Worm (Caenorhabditis elegans) whole organism, L4 larva: ENCODE results near the gene sri-40.

Source experiments
- F44E2.7 ChIP-seq: fragments of 200-800 bp; sonication (Bioruptor generic); IDR thresholded peaks from 2 replicates; pipeline ENCODE4 v2.1.2; 2022; ENCODE audit warnings: missing genetic modification characterization, missing compliant biosample characterization
- F49E8.2 ChIP-seq: sonication (generic microtip); optimal IDR thresholded peaks from 2 replicates; lab custom pipeline; 2016; ENCODE audit warnings: missing compliant biosample characterization, mild to moderate bottlenecking, missing genetic modification characterization, borderline replicate concordance
- T26A8.4 ChIP-seq: fragments of 200-800 bp; sonication (Bioruptor generic); IDR thresholded peaks from 2 replicates; pipeline ENCODE4 v1.3.6; 2022; ENCODE audit warnings: missing genetic modification characterization, missing compliant biosample characterization
- Y5F2A.4 ChIP-seq: fragments of 200-800 bp; sonication (Bioruptor generic); optimal IDR thresholded peaks from 2 replicates; lab custom pipeline; 2018; ENCODE audit warnings: mild to moderate bottlenecking, missing genetic modification characterization, missing compliant biosample characterization
- aha-1 ChIP-seq: fragments of 150-350 bp; peaks from one replicate; lab custom pipeline; 2014; ENCODE audit warnings: missing biosample characterization, missing genetic modification characterization
- ceh-28 ChIP-seq: fragments of 150-350 bp; optimal IDR thresholded peaks from 2 replicates; lab custom pipeline; 2014; ENCODE audit warnings: missing biosample characterization, missing genetic modification reagents, missing genetic modification characterization
- ceh-44 ChIP-seq: fragments of 200-800 bp; sonication (Bioruptor generic); IDR thresholded peaks from 2 replicates; pipeline ENCODE4 v1.3.6; 2022; ENCODE audit warnings: missing genetic modification reagents, missing genetic modification characterization, missing compliant biosample characterization
- cey-2 ChIP-seq: sonication (generic microtip); optimal IDR thresholded peaks from 3 replicates; lab custom pipeline; 2017; ENCODE audit warnings: missing genetic modification characterization, mild to moderate bottlenecking, missing compliant biosample characterization, antibody characterized with exemption, borderline replicate concordance; ENCODE audit not compliant: insufficient read depth
- daf-16 ChIP-seq, 3 experiments: sonication (generic microtip); optimal IDR thresholded peaks; 2 replicates each; lab custom pipeline; 2016 to 2017; ENCODE audit warnings: missing genetic modification characterization in 3 of 3, missing genetic modification reagents in 3 of 3, mild to moderate bottlenecking in 2 of 3, missing compliant biosample characterization in 2 of 3, missing biosample characterization in 1 of 3, moderate library complexity in 1 of 3
- dmd-6 ChIP-seq: fragments of 200-800 bp; sonication (Bioruptor generic); IDR thresholded peaks from 2 replicates; pipeline ENCODE4 v1.3.6; 2022; ENCODE audit warnings: missing genetic modification reagents, missing genetic modification characterization, missing compliant biosample characterization
- dve-1 ChIP-seq: sonication (generic microtip); optimal IDR thresholded peaks from 2 replicates; lab custom pipeline; 2017; ENCODE audit warnings: antibody characterized with exemption, mild to moderate bottlenecking, missing genetic modification characterization, missing compliant biosample characterization; ENCODE audit not compliant: insufficient read depth
- hif-1 ChIP-seq, 2 experiments: sonication (generic microtip); optimal IDR thresholded peaks; 2 replicates each; lab custom pipeline; 2016 to 2017; ENCODE audit warnings: missing compliant biosample characterization in 2 of 2, missing genetic modification characterization in 2 of 2, missing genetic modification reagents in 2 of 2, missing genotype in 2 of 2, mild to moderate bottlenecking in 1 of 2
- mdt-29 ChIP-seq: fragments of 200-800 bp; sonication (Bioruptor generic); IDR thresholded peaks from 2 replicates; pipeline ENCODE4 v1.3.6; 2022; ENCODE audit warnings: missing genetic modification reagents, missing genetic modification characterization, missing compliant biosample characterization
- mep-1 ChIP-seq: fragments of 150-350 bp; sonication (generic microtip); optimal IDR thresholded peaks from 3 replicates; lab custom pipeline; 2014; ENCODE audit warnings: missing biosample characterization, missing genetic modification characterization
- nhr-237 ChIP-seq: sonication (generic microtip); optimal IDR thresholded peaks from 2 replicates; lab custom pipeline; 2017; ENCODE audit warnings: missing biosample characterization, missing genetic modification characterization
- nhr-25 ChIP-seq: sonication (generic microtip); optimal IDR thresholded peaks from 2 replicates; lab custom pipeline; 2017; ENCODE audit warnings: missing genetic modification characterization, mild to moderate bottlenecking, missing compliant biosample characterization, antibody characterized with exemption, moderate library complexity, borderline replicate concordance; ENCODE audit not compliant: insufficient read depth
- nhr-28 ChIP-seq: fragments of 150-350 bp; optimal IDR thresholded peaks from 2 replicates; lab custom pipeline; 2014; ENCODE audit warnings: missing biosample characterization, missing genetic modification characterization
- nhr-48 ChIP-seq: sonication (generic microtip); optimal IDR thresholded peaks from 2 replicates; lab custom pipeline; 2016; ENCODE audit warnings: mild to moderate bottlenecking, missing genetic modification characterization, missing compliant biosample characterization
- php-3 ChIP-seq: fragments of 200-800 bp; sonication (Bioruptor generic); IDR thresholded peaks from 2 replicates; pipeline ENCODE4 v1.3.6; 2022; ENCODE audit warnings: missing genetic modification reagents, missing genetic modification characterization, missing compliant biosample characterization
- pqm-1 ChIP-seq: sonication (generic microtip); optimal IDR thresholded peaks from 2 replicates; lab custom pipeline; 2017; ENCODE audit warnings: missing biosample characterization, missing genetic modification characterization
- saeg-2 ChIP-seq: fragments of 200-800 bp; sonication (Bioruptor generic); IDR thresholded peaks from 2 replicates; pipeline ENCODE4 v1.3.6; 2022; ENCODE audit warnings: missing genetic modification reagents, missing genetic modification characterization, missing compliant biosample characterization
- tag-97 ChIP-seq: fragments of 200-800 bp; sonication (Bioruptor generic); IDR thresholded peaks from 2 replicates; pipeline ENCODE4 v1.3.6; 2022; ENCODE audit warnings: missing genetic modification characterization, missing compliant biosample characterization
- unc-62 ChIP-seq, 3 experiments: fragments of 150-350 bp in 1 of 3; sonication (generic microtip); optimal IDR thresholded peaks in 2 of 3; peaks in 1 of 3; 1 replicate in 1 of 3; 2 replicates in 2 of 3; lab custom pipeline; 2014 to 2017; ENCODE audit warnings: missing biosample characterization in 3 of 3, missing genetic modification characterization in 3 of 3, missing genetic modification reagents in 3 of 3, missing genotype in 1 of 3
- ztf-11 ChIP-seq: fragments of 150-350 bp; optimal IDR thresholded peaks from 2 replicates; lab custom pipeline; 2014; ENCODE audit warnings: missing biosample characterization, missing genetic modification characterization

The sri-40 gene

DNA sequence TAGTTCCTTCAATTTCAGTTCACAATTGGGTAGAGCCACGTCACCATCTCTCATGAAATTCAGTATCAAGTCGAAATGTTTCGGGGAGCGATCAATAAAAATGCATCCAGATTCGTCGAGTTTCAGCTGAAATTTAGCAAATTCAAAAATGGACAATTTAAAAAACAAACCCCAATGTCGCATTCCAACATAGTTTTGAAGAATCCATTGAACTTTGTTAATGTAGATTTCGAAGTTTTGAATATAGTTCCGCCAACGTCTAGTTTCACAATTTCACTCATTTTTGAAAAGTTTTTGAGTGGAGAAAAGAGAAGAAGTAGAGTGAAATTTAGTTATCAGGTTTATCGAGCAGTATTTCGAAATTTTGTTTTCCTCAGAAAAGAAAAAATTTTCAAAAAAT, 44.0 kb downstream of the sri-40 start, which contains the start of gene ZC239.14:
ZC239.14 (minus strand) TSS at position 305 of the 400 bp plus-strand sequence.
- no peak for TF ChIP-seq ztf-11 (tag; lab: Kevin White, UChicago)
- TF ChIP-seq aha-1 (tag; lab: Kevin White, UChicago), result peak; percentile 91
- TF ChIP-seq mep-1 (tag; lab: Kevin White, UChicago), result no peak
- no peak for TF ChIP-seq saeg-2
- TF ChIP-seq php-3 (GFP tag; lab: Robert Waterston, UW), result no peak

DNA sequence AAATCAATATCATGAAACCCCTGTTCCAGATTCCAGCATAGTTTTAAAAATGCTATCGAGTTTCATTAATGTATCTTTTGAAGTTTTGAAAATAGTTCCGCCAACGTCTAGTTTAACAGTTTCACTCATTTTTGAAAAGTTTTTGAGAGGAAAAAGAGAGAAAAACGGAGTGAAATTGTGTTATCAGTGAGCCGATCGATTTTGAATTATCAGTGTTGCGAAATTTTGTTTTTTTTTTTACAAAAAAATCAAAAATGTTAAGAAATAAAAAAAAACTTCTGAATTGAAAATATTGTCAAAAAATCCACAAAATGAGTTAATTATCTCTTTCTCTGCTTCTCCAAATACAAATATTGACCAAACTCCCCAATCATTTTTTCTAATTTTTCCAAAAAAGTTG, 44.9 kb downstream of the sri-40 start, which contains the start of gene ZC239.13:
ZC239.13 (minus strand) TSS at position 154 of the 400 bp plus-strand sequence.
- TF ChIP-seq nhr-48 (tag; lab: Kevin White, UChicago) (no peak), pqm-1 (tag; lab: Kevin White, UChicago) (peak; percentile 26)

DNA sequence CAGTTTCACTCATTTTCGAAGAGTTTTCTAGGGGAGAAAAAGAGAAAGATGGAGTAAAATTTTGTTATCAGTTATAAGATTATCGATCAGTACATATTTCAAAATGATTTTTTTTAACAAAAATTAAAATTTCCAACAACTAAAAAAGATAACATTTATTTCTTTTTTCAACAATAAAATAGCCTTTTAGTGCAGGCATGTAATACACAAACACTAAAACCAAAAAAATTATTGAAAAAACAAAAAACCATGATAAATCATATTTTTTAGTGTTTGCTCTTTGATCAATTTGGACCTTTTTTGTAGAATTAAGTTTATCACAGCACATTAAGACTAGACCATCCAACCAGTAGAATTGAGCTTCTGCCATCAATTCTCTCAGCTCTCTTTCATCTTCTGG, 46.9 kb downstream of the sri-40 start, which contains the start of gene ZC239.15:
ZC239.15 (minus strand) TSS at position 101 of the 400 bp plus-strand sequence.
- TF ChIP-seq Y5F2A.4 (GFP tag; lab: Kevin White, UChicago), result no peak
- TF ChIP-seq ceh-28 (tag; lab: Kevin White, UChicago), result no peak
- no peak for TF ChIP-seq daf-16 (GFP tag; optimal IDR thresholded peaks at IDR 0.05; lab: Kevin White, UChicago)
- peak; percentile 2 for TF ChIP-seq daf-16 (tag; optimal IDR thresholded peaks at IDR 0.05; lab: Kevin White, UChicago)
- TF ChIP-seq pqm-1 (tag; lab: Kevin White, UChicago), result no peak
- TF ChIP-seq tag-97 (GFP tag; lab: Robert Waterston, UW), result no peak
- TF ChIP-seq cey-2 (tag; lab: Kevin White, UChicago), result no peak
- peak; percentile 16 for TF ChIP-seq aha-1 (tag; lab: Kevin White, UChicago)
- TF ChIP-seq unc-62 (GFP tag; optimal IDR thresholded peaks at IDR 0.05 in 1 of 2; lab: Kevin White, UChicago), result no peak
- TF ChIP-seq unc-62 (tag; optimal IDR thresholded peaks at IDR 0.05; lab: Kevin White, UChicago), result no peak
- TF ChIP-seq nhr-25 (tag; lab: Kevin White, UChicago), result no peak
- TF ChIP-seq saeg-2, result no peak
- no peak for TF ChIP-seq nhr-237
- TF ChIP-seq mdt-29, result no peak

DNA sequence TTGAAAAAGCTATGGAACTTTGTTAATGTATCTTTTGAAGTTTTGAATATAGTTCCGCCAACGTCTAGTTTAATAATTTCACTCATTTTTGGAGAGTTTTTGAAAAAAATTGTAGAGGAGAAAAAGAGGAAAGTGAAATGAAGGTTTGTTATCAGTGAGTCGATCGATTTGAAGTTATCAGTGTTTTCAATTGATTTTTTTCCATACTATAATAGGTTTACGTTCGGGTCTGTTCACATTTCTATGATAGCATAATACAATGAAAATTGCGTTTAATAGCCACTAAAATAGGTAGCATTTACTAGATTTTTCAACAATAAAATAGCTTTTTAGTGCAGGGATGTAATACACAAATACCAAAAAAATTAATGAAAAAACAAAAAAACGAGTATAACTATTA, 47.4 kb downstream of the sri-40 start, which contains the start of gene ZC239.16:
ZC239.16 (minus strand) TSS at position 120 of the 400 bp plus-strand sequence.
- TF ChIP-seq dmd-6 (GFP tag; lab: Robert Waterston, UW) (0 out of 2 replicates have a peak, but pooled peaks have one; percentile 8), dve-1 (tag; lab: Kevin White, UChicago) (peak; percentile 23), pqm-1 (tag; lab: Kevin White, UChicago) (peak; percentile 38), nhr-48 (tag; lab: Kevin White, UChicago) (no peak), F49E8.2 (no peak), nhr-28 (tag; lab: Kevin White, UChicago) (peak; percentile 50), daf-16 (GFP tag; optimal IDR thresholded peaks at IDR 0.05; lab: Kevin White, UChicago) (no peak), daf-16 (tag; optimal IDR thresholded peaks at IDR 0.05; lab: Kevin White, UChicago) (peak; percentile 61), php-3 (GFP tag; lab: Robert Waterston, UW) (peak; percentile 27; the same call in 1 of the 2 replicates)

DNA sequence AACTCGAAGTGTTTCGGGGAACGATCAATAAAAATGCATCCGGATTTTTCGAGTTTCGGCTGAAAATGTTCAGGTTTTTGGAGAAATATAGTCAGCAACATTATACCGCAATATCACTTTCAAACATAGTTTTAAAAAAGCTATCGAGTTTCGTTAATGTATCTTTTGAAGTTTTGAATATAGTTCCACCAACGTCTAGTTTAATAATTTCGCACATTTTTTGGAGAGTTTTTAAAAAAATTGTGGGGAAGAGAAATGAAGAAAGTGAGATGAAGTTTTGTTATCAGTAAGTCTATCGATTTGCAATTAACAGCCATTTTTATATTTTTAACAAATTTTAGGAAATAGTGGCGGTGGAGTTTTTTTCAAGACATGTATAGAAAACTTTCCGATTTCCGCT, 48.0 kb downstream of the sri-40 start, which contains the start of gene ZC239.17:
ZC239.17 (minus strand) TSS at position 101 of the 400 bp plus-strand sequence.
- TF ChIP-seq F44E2.7 (GFP tag; lab: Robert Waterston, UW) (no peak), hif-1 (tag; optimal IDR thresholded peaks at IDR 0.05; lab: Kevin White, UChicago) (no peak), T26A8.4 (GFP tag; lab: Robert Waterston, UW) (no peak), ceh-44 (GFP tag; lab: Robert Waterston, UW) (no peak), saeg-2 (no peak)
